Worm (Caenorhabditis elegans) whole organism, mixed stage, embryonic: ENCODE results near the gene ifet-1.
"Not testable (repeated sequence)": the region's sequence is repeated elsewhere in the genome, so short reads cannot be mapped to it uniquely, and the experiment has no call there.

ENCODE experiments used
- mep-1 ChIP-seq: fragments of 150-350 bp; optimal IDR thresholded peaks from 2 replicates; lab custom pipeline; 2017; ENCODE audit warnings: missing biosample characterization, missing genetic modification reagents, missing genetic modification characterization, inconsistent platforms
- nhr-12 ChIP-seq: fragments of 150-350 bp; optimal IDR thresholded peaks from 2 replicates; lab custom pipeline; 2014; ENCODE audit warnings: missing biosample characterization, missing genetic modification characterization
- nhr-237 ChIP-seq: fragments of 150-350 bp; optimal IDR thresholded peaks from 2 replicates; lab custom pipeline; 2014; ENCODE audit warnings: missing biosample characterization, missing genetic modification characterization
- snpc-4 ChIP-seq: fragments of 150-350 bp; optimal IDR thresholded peaks from 2 replicates; lab custom pipeline; 2014; ENCODE audit warnings: missing biosample characterization, missing genetic modification characterization
- unc-62 ChIP-seq: fragments of 150-350 bp; optimal IDR thresholded peaks from 2 replicates; lab custom pipeline; 2014; ENCODE audit warnings: missing biosample characterization, missing genetic modification reagents, missing genetic modification characterization
- ztf-11 ChIP-seq: fragments of 150-350 bp; optimal IDR thresholded peaks from 2 replicates; lab custom pipeline; 2014; ENCODE audit warnings: missing biosample characterization, missing genetic modification characterization

DNA sequence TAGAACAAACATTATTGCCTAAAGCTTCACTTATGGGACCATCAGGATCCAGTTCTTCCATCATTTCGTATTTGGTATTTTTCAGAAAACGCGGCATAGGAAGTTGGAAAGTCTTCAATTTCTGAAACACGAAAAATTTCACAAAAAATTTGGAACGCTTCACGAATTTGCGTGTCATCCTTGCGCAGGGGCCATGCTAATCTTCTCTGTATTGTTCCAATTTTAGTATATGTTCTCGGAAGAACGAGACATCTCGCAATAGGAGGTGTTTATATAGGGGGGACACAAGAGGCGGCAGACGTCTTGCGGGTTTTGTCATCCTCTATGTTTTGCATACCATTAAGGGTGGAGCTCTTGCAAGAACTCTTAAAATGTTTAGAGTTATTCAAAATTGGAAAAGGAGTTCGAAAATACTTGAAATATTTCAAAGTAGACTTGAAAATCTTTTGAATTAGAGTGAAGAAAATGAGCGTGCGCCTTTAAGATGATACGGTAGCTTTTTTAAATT is 48.2 kb downstream of the ifet-1 start:
- not testable (repeated sequence) for TF ChIP-seq ztf-11 (tag; lab: Kevin White, UChicago); unc-62; snpc-4; nhr-12 (tag; lab: Kevin White, UChicago); nhr-237 (tag; lab: Kevin White, UChicago); mep-1 (tag; lab: Kevin White, UChicago)
